Worm (Caenorhabditis elegans) whole organism, mixed stage, embryonic: ENCODE data around the gene gtf-2H1.

Source experiments
- M03D4.4 ChIP-seq: sonication (generic microtip); optimal IDR thresholded peaks from 2 replicates; lab custom pipeline; 2017; ENCODE audit warnings: mild to moderate bottlenecking, missing genetic modification characterization, missing compliant biosample characterization
- bed-3 ChIP-seq: fragments of 200-800 bp; sonication (Bioruptor generic); optimal IDR thresholded peaks from 3 replicates; lab custom pipeline; 2018; ENCODE audit warnings: mild to moderate bottlenecking, missing genetic modification characterization, moderate library complexity, missing compliant biosample characterization
- blmp-1 ChIP-seq: fragments of 150-350 bp; optimal IDR thresholded peaks from 2 replicates; lab custom pipeline; 2014; ENCODE audit warnings: missing biosample characterization, missing genetic modification characterization
- ceh-39 ChIP-seq: fragments of 150-350 bp; optimal IDR thresholded peaks from 2 replicates; lab custom pipeline; 2014; ENCODE audit warnings: missing biosample characterization, missing genetic modification characterization
- ceh-43 ChIP-seq: fragments of 200-800 bp; sonication (Bioruptor generic); optimal IDR thresholded peaks from 2 replicates; lab custom pipeline; 2018; ENCODE audit warnings: mild to moderate bottlenecking, missing genetic modification characterization, moderate library complexity, missing compliant biosample characterization
- ceh-83 ChIP-seq: fragments of 200-800 bp; sonication (Bioruptor generic); optimal IDR thresholded peaks from 2 replicates; lab custom pipeline; 2018; ENCODE audit warnings: mild to moderate bottlenecking, missing genetic modification characterization, missing compliant biosample characterization
- cnd-1 ChIP-seq: fragments of 200-800 bp; sonication (Bioruptor generic); optimal IDR thresholded peaks from 2 replicates; lab custom pipeline; 2018; ENCODE audit warnings: mild to moderate bottlenecking, missing genetic modification characterization, missing compliant biosample characterization
- drap-1 ChIP-seq: fragments of 200-800 bp; sonication (Bioruptor generic); optimal IDR thresholded peaks from 3 replicates; lab custom pipeline; 2018; ENCODE audit warnings: mild to moderate bottlenecking, missing genetic modification characterization, missing compliant biosample characterization
- elt-1 ChIP-seq: sonication (generic microtip); optimal IDR thresholded peaks from 2 replicates; lab custom pipeline; 2017; ENCODE audit warnings: missing genetic modification characterization, mild to moderate bottlenecking, missing compliant biosample characterization, antibody characterized with exemption, moderate library complexity, borderline replicate concordance; ENCODE audit not compliant: insufficient read depth
- elt-3 ChIP-seq: fragments of 150-350 bp; optimal IDR thresholded peaks from 2 replicates; lab custom pipeline; 2014; ENCODE audit warnings: missing biosample characterization, missing genetic modification characterization
- flh-1 ChIP-seq: fragments of 200-800 bp; sonication (Bioruptor generic); optimal IDR thresholded peaks from 2 replicates; lab custom pipeline; 2018; ENCODE audit warnings: mild to moderate bottlenecking, missing genetic modification characterization, moderate library complexity, missing compliant biosample characterization
- ham-2 ChIP-seq: fragments of 200-800 bp; sonication (Bioruptor generic); optimal IDR thresholded peaks from 2 replicates; lab custom pipeline; 2018; ENCODE audit warnings: mild to moderate bottlenecking, missing genetic modification characterization, missing compliant biosample characterization
- hlh-1 ChIP-seq: fragments of 150-350 bp; optimal IDR thresholded peaks from 2 replicates; lab custom pipeline; 2014; ENCODE audit warnings: missing biosample characterization, missing genetic modification reagents, missing genetic modification characterization
- lin-13 ChIP-seq: fragments of 150-350 bp; optimal IDR thresholded peaks from 2 replicates; lab custom pipeline; 2014; ENCODE audit warnings: missing biosample characterization, missing genetic modification characterization
- lin-32 ChIP-seq: fragments of 200-800 bp; sonication (Bioruptor generic); optimal IDR thresholded peaks from 2 replicates; lab custom pipeline; 2018; ENCODE audit warnings: mild to moderate bottlenecking, missing genetic modification characterization, missing compliant biosample characterization
- lsy-2 ChIP-seq: fragments of 150-350 bp; optimal IDR thresholded peaks from 2 replicates; lab custom pipeline; 2014; ENCODE audit warnings: missing biosample characterization, missing genetic modification characterization
- mep-1 ChIP-seq: fragments of 150-350 bp; optimal IDR thresholded peaks from 2 replicates; lab custom pipeline; 2017; ENCODE audit warnings: missing biosample characterization, missing genetic modification reagents, missing genetic modification characterization, inconsistent platforms
- mls-2 ChIP-seq: sonication (generic microtip); optimal IDR thresholded peaks from 2 replicates; lab custom pipeline; 2016; ENCODE audit warnings: mild to moderate bottlenecking, missing genetic modification characterization, moderate library complexity, missing compliant biosample characterization
- nhr-12 ChIP-seq: fragments of 150-350 bp; optimal IDR thresholded peaks from 2 replicates; lab custom pipeline; 2014; ENCODE audit warnings: missing biosample characterization, missing genetic modification characterization
- nhr-2 ChIP-seq: fragments of 150-350 bp; optimal IDR thresholded peaks from 2 replicates; lab custom pipeline; 2014; ENCODE audit warnings: missing biosample characterization, missing genetic modification characterization
- nhr-237 ChIP-seq: fragments of 150-350 bp; optimal IDR thresholded peaks from 2 replicates; lab custom pipeline; 2014; ENCODE audit warnings: missing biosample characterization, missing genetic modification characterization
- nhr-28 ChIP-seq: fragments of 150-350 bp; optimal IDR thresholded peaks from 2 replicates; lab custom pipeline; 2014; ENCODE audit warnings: missing biosample characterization, missing genetic modification characterization
- nhr-76 ChIP-seq: sonication (generic microtip); optimal IDR thresholded peaks from 2 replicates; lab custom pipeline; 2017; ENCODE audit warnings: missing biosample characterization, missing genetic modification characterization
- pha-4 ChIP-seq: fragments of 150-350 bp; optimal IDR thresholded peaks from 2 replicates; lab custom pipeline; 2018; ENCODE audit warnings: missing biosample characterization, missing genetic modification reagents, missing genetic modification characterization
- sem-2 ChIP-seq: fragments of 200-800 bp; sonication (Bioruptor generic); optimal IDR thresholded peaks from 2 replicates; lab custom pipeline; 2018; ENCODE audit warnings: mild to moderate bottlenecking, missing genetic modification characterization, missing compliant biosample characterization
- snpc-4 ChIP-seq: fragments of 150-350 bp; optimal IDR thresholded peaks from 2 replicates; lab custom pipeline; 2014; ENCODE audit warnings: missing biosample characterization, missing genetic modification characterization
- sptf-1 ChIP-seq: sonication (generic microtip); optimal IDR thresholded peaks from 2 replicates; lab custom pipeline; 2017; ENCODE audit warnings: mild to moderate bottlenecking, missing genetic modification characterization, moderate library complexity, missing compliant biosample characterization
- tbx-8 ChIP-seq: fragments of 200-800 bp; sonication (Bioruptor generic); optimal IDR thresholded peaks from 2 replicates; lab custom pipeline; 2018; ENCODE audit warnings: mild to moderate bottlenecking, missing genetic modification characterization, moderate library complexity, missing compliant biosample characterization
- unc-120 ChIP-seq: sonication (generic microtip); optimal IDR thresholded peaks from 2 replicates; lab custom pipeline; 2017; ENCODE audit warnings: missing genetic modification characterization, missing compliant biosample characterization; ENCODE audit not compliant: poor library complexity, severe bottlenecking
- unc-39 ChIP-seq: fragments of 150-350 bp; optimal IDR thresholded peaks from 2 replicates; lab custom pipeline; 2014; ENCODE audit warnings: missing biosample characterization, missing genetic modification characterization
- unc-62 ChIP-seq: fragments of 150-350 bp; optimal IDR thresholded peaks from 2 replicates; lab custom pipeline; 2014; ENCODE audit warnings: missing biosample characterization, missing genetic modification reagents, missing genetic modification characterization
- zip-8 ChIP-seq: fragments of 150-350 bp; optimal IDR thresholded peaks from 2 replicates; lab custom pipeline; 2014; ENCODE audit warnings: missing biosample characterization, missing genetic modification characterization
- ztf-11 ChIP-seq: fragments of 150-350 bp; optimal IDR thresholded peaks from 2 replicates; lab custom pipeline; 2014; ENCODE audit warnings: missing biosample characterization, missing genetic modification characterization

Gene gtf-2H1

ce11 chrIV:231673-232072 lies at the start of gene gtf-2H1:
gtf-2H1 (minus strand) TSS chrIV:231773.
- TF ChIP-seq nhr-12 (tag; lab: Kevin White, UChicago) (no peak), ham-2 (GFP tag; lab: Kevin White, UChicago) (no peak), ceh-83 (GFP tag; lab: Kevin White, UChicago) (no peak), lin-32 (no peak), unc-62 (GFP tag; lab: Kevin White, UChicago) (no peak), elt-3 (no peak), mep-1 (no peak)

ce11 chrIV:278284-278683 lies 46.7 kb upstream of the gtf-2H1 start:
- no peak for TF ChIP-seq ceh-39
- TF ChIP-seq ztf-11 (tag; lab: Kevin White, UChicago): no peak
- no peak for TF ChIP-seq elt-1 (tag; lab: Kevin White, UChicago)
- no peak for TF ChIP-seq elt-3
- TF ChIP-seq lsy-2: no peak
- no peak for TF ChIP-seq nhr-12 (tag; lab: Kevin White, UChicago)
- TF ChIP-seq nhr-76 (tag; lab: Kevin White, UChicago): no peak
- no peak for TF ChIP-seq sptf-1 (tag; lab: Kevin White, UChicago)
- TF ChIP-seq unc-39 (tag; lab: Kevin White, UChicago): no peak
- TF ChIP-seq nhr-237: no peak
- TF ChIP-seq tbx-8 (GFP tag; lab: Kevin White, UChicago): no peak
- TF ChIP-seq sem-2 (GFP tag; lab: Kevin White, UChicago): no peak
- TF ChIP-seq flh-1 (GFP tag; lab: Kevin White, UChicago): no peak
- TF ChIP-seq cnd-1: no peak
- TF ChIP-seq bed-3 (GFP tag; lab: Kevin White, UChicago): no peak
- TF ChIP-seq unc-120 (tag; lab: Kevin White, UChicago): no peak
- no peak for TF ChIP-seq pha-4 (tag; lab: Kevin White, UChicago)

ce11 chrIV:275146-275545 lies 43.6 kb upstream of the gtf-2H1 start:
- TF ChIP-seq sptf-1 (tag; lab: Kevin White, UChicago) (no peak), drap-1 (GFP tag; lab: Kevin White, UChicago) (no peak), elt-1 (tag; lab: Kevin White, UChicago) (no peak), nhr-28 (tag; lab: Kevin White, UChicago) (no peak), mls-2 (tag; lab: Kevin White, UChicago) (no peak), nhr-237 (no peak), ceh-43 (GFP tag; lab: Kevin White, UChicago) (no peak), nhr-12 (tag; lab: Kevin White, UChicago) (no peak), flh-1 (GFP tag; lab: Kevin White, UChicago) (no peak), nhr-76 (tag; lab: Kevin White, UChicago) (no peak), nhr-2 (tag; lab: Kevin White, UChicago) (no peak), M03D4.4 (tag; lab: Kevin White, UChicago) (no peak), zip-8 (tag; lab: Kevin White, UChicago) (no peak), ceh-39 (no peak), unc-120 (tag; lab: Kevin White, UChicago) (no peak), blmp-1 (tag; lab: Kevin White, UChicago) (no peak), ham-2 (GFP tag; lab: Kevin White, UChicago) (no peak), ztf-11 (tag; lab: Kevin White, UChicago) (no peak), tbx-8 (GFP tag; lab: Kevin White, UChicago) (no peak)
- TF ChIP-seq, all 35 proteins: peak for 0

- TF ChIP-seq lin-32 (no peak), snpc-4 (tag; lab: Kevin White, UChicago) (no peak)
Observed at ce11 chrIV:274185-274584, 42.6 kb upstream of the gtf-2H1 start, which contains the start of gene sma-10. sma-10 (plus strand) TSS chrIV:274420.

- no peak for TF ChIP-seq nhr-28 (tag; lab: Kevin White, UChicago)
- no peak for TF ChIP-seq ceh-43 (GFP tag; lab: Kevin White, UChicago)
- no peak for TF ChIP-seq elt-1 (tag; lab: Kevin White, UChicago)
- TF ChIP-seq sptf-1 (tag; lab: Kevin White, UChicago): no peak
- TF ChIP-seq hlh-1: no peak
- no peak for TF ChIP-seq bed-3 (GFP tag; lab: Kevin White, UChicago)
- no peak for TF ChIP-seq unc-39 (tag; lab: Kevin White, UChicago)
- no peak for TF ChIP-seq drap-1 (GFP tag; lab: Kevin White, UChicago)
- TF ChIP-seq lin-13 (tag; lab: Kevin White, UChicago): no peak
- no peak for TF ChIP-seq ceh-83 (GFP tag; lab: Kevin White, UChicago)
- TF ChIP-seq elt-3: no peak
- TF ChIP-seq nhr-2 (tag; lab: Kevin White, UChicago): no peak
- no peak for TF ChIP-seq pha-4 (tag; lab: Kevin White, UChicago)
- no peak for TF ChIP-seq blmp-1 (tag; lab: Kevin White, UChicago)
- TF ChIP-seq, all 35 proteins: peak for 0
Observed at ce11 chrIV:273299-273698, 41.7 kb upstream of the gtf-2H1 start, which contains the start of gene srh-282. srh-282 (minus strand) TSS chrIV:273399.
